Worm (Caenorhabditis elegans): Measurements from ENCODE around the gene syf-3.
A peak's percentile ranks its signal among the peaks of the same experiment; 100 is the strongest.

syf-3 gene

DNA sequence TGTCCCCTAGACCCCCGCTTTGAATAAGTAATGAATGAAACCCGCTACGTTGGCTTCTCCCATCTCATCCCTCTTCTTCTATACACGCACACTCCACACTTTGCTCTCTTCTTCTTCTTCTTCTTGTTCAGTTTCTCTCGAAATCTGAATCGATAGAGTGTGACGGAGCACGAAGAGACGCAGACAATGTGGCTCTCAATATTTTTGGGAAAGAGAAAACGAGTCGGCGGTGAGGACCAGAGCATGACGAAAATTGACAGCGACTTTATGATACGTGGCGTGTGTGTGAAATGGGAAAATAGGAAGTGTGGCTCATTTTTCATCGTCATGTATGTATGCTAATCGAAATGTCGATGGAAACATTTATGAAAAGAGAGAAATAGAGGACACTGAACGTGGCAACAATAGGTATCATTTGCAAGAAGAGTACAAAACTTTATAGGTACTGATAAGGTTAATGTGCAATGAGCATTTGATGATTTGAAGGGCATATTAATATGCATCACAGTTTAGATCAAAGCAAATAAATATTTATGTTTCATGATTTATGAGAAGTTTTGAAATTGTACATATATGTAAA lies 51.8 kb downstream of the syf-3 start (continued):
- TF ChIP-seq skn-1 (tag; optimal IDR thresholded peaks at IDR 0.05) (peak; percentile 26), nfya-1 (tag; optimal IDR thresholded peaks at IDR 0.05; ENCODE audit: insufficient read depth) (peak; percentile 68), nhr-77 (tag; optimal IDR thresholded peaks at IDR 0.05) (no peak), nhr-43 (tag; optimal IDR thresholded peaks at IDR 0.05; ENCODE audit: poor library complexity, severe bottlenecking) (no peak), ceh-82 (tag; optimal IDR thresholded peaks at IDR 0.05) (no peak), aly-2 (tag; optimal IDR thresholded peaks at IDR 0.05) (no peak), fos-1 (tag; optimal IDR thresholded peaks at IDR 0.05) (no peak), ztf-4 (tag; optimal IDR thresholded peaks at IDR 0.05) (no peak), nhr-76 (tag; optimal IDR thresholded peaks at IDR 0.05) (no peak)
